Worm (Caenorhabditis elegans) whole organism, L4 larva: ENCODE results near the gene C07A4.2.
"Not testable (repeated sequence)": the region's sequence is repeated elsewhere in the genome, so short reads cannot be mapped to it uniquely, and the experiment has no call there.

ENCODE experiments used
- D1046.2 ChIP-seq: fragments of 200-800 bp; sonication (Bioruptor generic); IDR thresholded peaks from 2 replicates; pipeline ENCODE4 v1.3.6; 2022; ENCODE audit warnings: missing genetic modification characterization, missing compliant biosample characterization
- F26F4.8 ChIP-seq: fragments of 200-800 bp; sonication (Bioruptor generic); conservative IDR thresholded peaks from 2 replicates; pipeline ENCODE4 v1.3.6; 2022; ENCODE audit warnings: missing genetic modification characterization, missing compliant biosample characterization
- F37D6.2 ChIP-seq: sonication (generic microtip); optimal IDR thresholded peaks from 2 replicates; lab custom pipeline; 2016; ENCODE audit warnings: mild to moderate bottlenecking, missing genetic modification characterization, missing compliant biosample characterization
- F44E2.7 ChIP-seq: fragments of 200-800 bp; sonication (Bioruptor generic); IDR thresholded peaks from 2 replicates; pipeline ENCODE4 v2.1.2; 2022; ENCODE audit warnings: missing genetic modification characterization, missing compliant biosample characterization
- T20F7.1 ChIP-seq: fragments of 200-800 bp; sonication (Bioruptor generic); optimal IDR thresholded peaks from 2 replicates; lab custom pipeline; 2018; ENCODE audit warnings: mild to moderate bottlenecking, missing genetic modification characterization, missing compliant biosample characterization
- T26A8.4 ChIP-seq: fragments of 200-800 bp; sonication (Bioruptor generic); IDR thresholded peaks from 2 replicates; pipeline ENCODE4 v1.3.6; 2022; ENCODE audit warnings: missing genetic modification characterization, missing compliant biosample characterization
- Y105C5A.15 ChIP-seq: fragments of 200-800 bp; sonication (Bioruptor generic); IDR thresholded peaks from 2 replicates; pipeline ENCODE4 v1.3.6; 2022; ENCODE audit warnings: missing genetic modification characterization, missing compliant biosample characterization
- ZK337.2 ChIP-seq: fragments of 200-800 bp; sonication (Bioruptor generic); IDR thresholded peaks from 2 replicates; pipeline ENCODE4 v1.3.6; 2022; ENCODE audit warnings: missing genetic modification reagents, missing genetic modification characterization, missing compliant biosample characterization
- aly-2 ChIP-seq: sonication (generic microtip); optimal IDR thresholded peaks from 2 replicates; lab custom pipeline; 2018; ENCODE audit warnings: missing biosample characterization, missing genetic modification characterization
- ceh-20 ChIP-seq: fragments of 200-800 bp; sonication (Bioruptor generic); IDR thresholded peaks from 2 replicates; pipeline ENCODE4 v1.3.6; 2022; ENCODE audit warnings: missing genetic modification reagents, missing genetic modification characterization, missing compliant biosample characterization
- ceh-28 ChIP-seq: fragments of 150-350 bp; optimal IDR thresholded peaks from 2 replicates; lab custom pipeline; 2014; ENCODE audit warnings: missing biosample characterization, missing genetic modification reagents, missing genetic modification characterization
- daf-19 ChIP-seq: fragments of 200-800 bp; sonication (Bioruptor generic); conservative IDR thresholded peaks from 2 replicates; pipeline ENCODE4 v1.3.6; 2022; ENCODE audit warnings: missing genetic modification characterization, missing compliant biosample characterization
- dmd-9 ChIP-seq: fragments of 200-800 bp; sonication (Bioruptor generic); IDR thresholded peaks from 2 replicates; pipeline ENCODE4 v1.3.6; 2022; ENCODE audit warnings: missing genetic modification reagents, missing genetic modification characterization, missing compliant biosample characterization
- dpl-1 ChIP-seq: fragments of 150-350 bp; optimal IDR thresholded peaks from 2 replicates; lab custom pipeline; 2014; ENCODE audit warnings: missing biosample characterization, missing genetic modification reagents, missing genetic modification characterization
- duxl-1 ChIP-seq: sonication (generic microtip); optimal IDR thresholded peaks from 2 replicates; lab custom pipeline; 2016; ENCODE audit warnings: mild to moderate bottlenecking, missing genetic modification characterization, moderate library complexity, missing compliant biosample characterization; ENCODE audit not compliant: poor library complexity
- egl-27 ChIP-seq: sonication (generic microtip); optimal IDR thresholded peaks from 3 replicates; lab custom pipeline; 2017; ENCODE audit warnings: missing biosample characterization, missing genetic modification reagents, missing genetic modification characterization
- egl-43 ChIP-seq: fragments of 200-800 bp; sonication (Bioruptor generic); IDR thresholded peaks from 2 replicates; pipeline ENCODE4 v1.3.6; 2022; ENCODE audit warnings: missing genetic modification reagents, missing genetic modification characterization, missing compliant biosample characterization
- fos-1 ChIP-seq: fragments of 150-350 bp; optimal IDR thresholded peaks from 2 replicates; lab custom pipeline; 2014; ENCODE audit warnings: missing biosample characterization, missing genetic modification characterization
- gei-8 ChIP-seq: fragments of 200-800 bp; sonication (Bioruptor generic); optimal IDR thresholded peaks from 2 replicates; lab custom pipeline; 2018; ENCODE audit warnings: mild to moderate bottlenecking, missing genetic modification characterization, missing compliant biosample characterization
- hlh-30 ChIP-seq: sonication (generic microtip); optimal IDR thresholded peaks from 2 replicates; lab custom pipeline; 2017; ENCODE audit warnings: antibody characterized with exemption, mild to moderate bottlenecking, missing genetic modification characterization, missing compliant biosample characterization; ENCODE audit not compliant: insufficient read depth
- lim-7 ChIP-seq: fragments of 200-800 bp; sonication (Bioruptor generic); IDR thresholded peaks from 2 replicates; pipeline ENCODE4 v1.3.6; 2022; ENCODE audit warnings: missing genetic modification characterization, missing compliant biosample characterization
- lin-1 ChIP-seq: fragments of 200-800 bp; sonication (Bioruptor generic); IDR thresholded peaks from 2 replicates; pipeline ENCODE4 v1.3.6; 2022; ENCODE audit warnings: missing genetic modification reagents, missing genetic modification characterization, missing compliant biosample characterization
- lin-29 ChIP-seq: fragments of 200-800 bp; sonication (Bioruptor generic); IDR thresholded peaks from 2 replicates; pipeline ENCODE4 v1.3.6; 2022; ENCODE audit warnings: missing genetic modification reagents, missing genetic modification characterization, missing compliant biosample characterization
- madf-5 ChIP-seq, 2 experiments: fragments of 200-800 bp; sonication (Bioruptor generic); IDR thresholded peaks; 2 replicates each; pipeline ENCODE4 v1.3.6; 2022; ENCODE audit warnings: missing compliant biosample characterization in 2 of 2, missing genetic modification characterization in 2 of 2
- madf-9 ChIP-seq: fragments of 200-800 bp; sonication (Bioruptor generic); conservative IDR thresholded peaks from 2 replicates; pipeline ENCODE4 v1.3.6; 2022; ENCODE audit warnings: missing genetic modification reagents, missing genetic modification characterization, missing compliant biosample characterization
- mdt-29 ChIP-seq: fragments of 200-800 bp; sonication (Bioruptor generic); IDR thresholded peaks from 2 replicates; pipeline ENCODE4 v1.3.6; 2022; ENCODE audit warnings: missing genetic modification reagents, missing genetic modification characterization, missing compliant biosample characterization
- mes-2 ChIP-seq: sonication (generic microtip); optimal IDR thresholded peaks from 2 replicates; lab custom pipeline; 2016; ENCODE audit warnings: missing genotype, mild to moderate bottlenecking, missing genetic modification characterization, missing compliant biosample characterization; ENCODE audit not compliant: poor library complexity, severe bottlenecking
- mxl-2 ChIP-seq: fragments of 200-800 bp; sonication (Bioruptor generic); conservative IDR thresholded peaks from 2 replicates; pipeline ENCODE4 v1.3.6; 2022; ENCODE audit warnings: missing genetic modification reagents, missing genetic modification characterization, missing compliant biosample characterization
- mxl-3 ChIP-seq: fragments of 200-800 bp; sonication (Bioruptor generic); optimal IDR thresholded peaks from 2 replicates; lab custom pipeline; 2018; ENCODE audit warnings: mild to moderate bottlenecking, missing genetic modification characterization, missing compliant biosample characterization
- nhr-111 ChIP-seq: fragments of 200-800 bp; sonication (Bioruptor generic); optimal IDR thresholded peaks from 2 replicates; lab custom pipeline; 2018; ENCODE audit warnings: mild to moderate bottlenecking, missing genetic modification characterization, missing compliant biosample characterization
- nhr-28 ChIP-seq: fragments of 150-350 bp; optimal IDR thresholded peaks from 2 replicates; lab custom pipeline; 2014; ENCODE audit warnings: missing biosample characterization, missing genetic modification characterization
- nhr-42 ChIP-seq: fragments of 200-800 bp; sonication (Bioruptor generic); IDR thresholded peaks from 2 replicates; pipeline ENCODE4 v1.3.6; 2022; ENCODE audit warnings: missing genetic modification characterization, missing compliant biosample characterization
- nhr-48 ChIP-seq: sonication (generic microtip); optimal IDR thresholded peaks from 2 replicates; lab custom pipeline; 2016; ENCODE audit warnings: mild to moderate bottlenecking, missing genetic modification characterization, missing compliant biosample characterization
- pha-4 ChIP-seq, 2 experiments: fragments of 150-350 bp in 1 of 2; fragments of 200-800 bp in 1 of 2; sonication (Bioruptor generic) in 1 of 2; IDR thresholded peaks in 1 of 2; optimal IDR thresholded peaks in 1 of 2; 2 replicates each; pipeline versions ENCODE4 v1.3.6 to Lab custom; 2014 to 2022; ENCODE audit warnings: missing genetic modification characterization in 2 of 2, missing genetic modification reagents in 2 of 2, missing biosample characterization in 1 of 2, missing compliant biosample characterization in 1 of 2
- rbr-2 ChIP-seq: sonication (generic microtip); optimal IDR thresholded peaks from 2 replicates; lab custom pipeline; 2016; ENCODE audit warnings: missing genotype, missing genetic modification characterization, missing compliant biosample characterization
- sdz-12 ChIP-seq: fragments of 200-800 bp; sonication (Bioruptor generic); optimal IDR thresholded peaks from 2 replicates; lab custom pipeline; 2018; ENCODE audit warnings: mild to moderate bottlenecking, missing genetic modification characterization, missing compliant biosample characterization
- set-16 ChIP-seq: fragments of 200-800 bp; sonication (Bioruptor generic); IDR thresholded peaks from 2 replicates; pipeline ENCODE4 v1.3.6; 2022; ENCODE audit warnings: missing genetic modification reagents, missing genetic modification characterization, missing compliant biosample characterization
- snpc-1.2 ChIP-seq: fragments of 200-800 bp; sonication (Bioruptor generic); IDR thresholded peaks from 2 replicates; pipeline ENCODE4 v1.3.6; 2022; ENCODE audit warnings: missing genetic modification reagents, missing genetic modification characterization, missing compliant biosample characterization
- spr-1 ChIP-seq: sonication (generic microtip); optimal IDR thresholded peaks from 2 replicates; lab custom pipeline; 2016; ENCODE audit warnings: mild to moderate bottlenecking, missing genetic modification characterization, missing compliant biosample characterization
- tra-1 ChIP-seq: fragments of 200-800 bp; sonication (Bioruptor generic); IDR thresholded peaks from 2 replicates; pipeline ENCODE4 v1.3.6; 2022; ENCODE audit warnings: missing genetic modification reagents, missing genetic modification characterization, missing compliant biosample characterization
- unc-62 ChIP-seq, 3 experiments: fragments of 150-350 bp in 1 of 3; sonication (generic microtip); optimal IDR thresholded peaks in 2 of 3; peaks in 1 of 3; 1 replicate in 1 of 3; 2 replicates in 2 of 3; lab custom pipeline; 2014 to 2017; ENCODE audit warnings: missing biosample characterization in 3 of 3, missing genetic modification characterization in 3 of 3, missing genetic modification reagents in 3 of 3, missing genotype in 1 of 3
- vab-7 ChIP-seq: fragments of 200-800 bp; sonication (Bioruptor generic); IDR thresholded peaks from 2 replicates; pipeline ENCODE4 v1.3.6; 2022; ENCODE audit warnings: missing genetic modification reagents, missing genetic modification characterization, missing compliant biosample characterization
- zfp-2 ChIP-seq: sonication (generic microtip); optimal IDR thresholded peaks from 2 replicates; lab custom pipeline; 2016; ENCODE audit warnings: mild to moderate bottlenecking, missing genetic modification characterization, missing compliant biosample characterization
- zip-2 ChIP-seq: fragments of 150-350 bp; optimal IDR thresholded peaks from 2 replicates; lab custom pipeline; 2014; ENCODE audit warnings: missing biosample characterization, missing genetic modification characterization
- ztf-7 ChIP-seq: fragments of 150-350 bp; optimal IDR thresholded peaks from 2 replicates; lab custom pipeline; 2014; ENCODE audit warnings: missing biosample characterization, missing genetic modification characterization

The C07A4.2 gene

DNA sequence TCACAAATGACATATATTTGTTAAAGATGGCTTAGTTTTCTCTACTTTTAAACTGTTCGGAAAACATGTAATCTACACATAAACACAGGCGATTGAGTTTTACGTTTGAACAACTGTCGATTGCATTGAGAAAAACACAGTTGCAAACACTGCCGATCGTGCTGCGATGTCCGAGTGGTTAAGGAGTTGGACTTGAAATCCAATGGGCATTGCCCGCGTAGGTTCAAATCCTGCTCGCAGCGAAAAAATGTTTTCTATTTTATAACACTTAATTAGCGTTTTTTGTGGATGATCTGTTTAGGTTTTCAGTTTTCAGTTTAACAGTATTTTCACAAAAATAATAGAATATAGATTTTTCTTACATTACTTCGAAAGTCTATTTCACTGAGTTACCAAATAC, 47.7 kb upstream of the C07A4.2 start (continued):
- TF ChIP-seq ztf-7 (peak; percentile 37), nhr-111 (GFP tag; lab: Kevin White, UChicago) (no peak), F26F4.8 (GFP tag; lab: Robert Waterston, UW) (peak; percentile 75), ceh-28 (no peak), lin-29 (GFP tag; lab: Robert Waterston, UW) (0 out of 2 replicates have a peak, but pooled peaks have one; percentile 12), fos-1 (tag; lab: Kevin White, UChicago) (no peak), snpc-1.2 (GFP tag; lab: Robert Waterston, UW) (peak; percentile 69), lin-1 (GFP tag; lab: Robert Waterston, UW) (peak; percentile 54; the same call in 1 of the 2 replicates), hlh-30 (tag; lab: Kevin White, UChicago) (peak; percentile 8), zfp-2 (tag; lab: Kevin White, UChicago) (no peak), Y105C5A.15 (GFP tag; lab: Robert Waterston, UW) (0 out of 2 replicates have a peak, but pooled peaks have one; percentile 38)

- TF ChIP-seq dmd-9 (no peak), aly-2 (tag; lab: Kevin White, UChicago) (no peak), ZK337.2 (GFP tag; lab: Robert Waterston, UW) (no peak), mes-2 (no peak), zfp-2 (tag; lab: Kevin White, UChicago) (no peak), duxl-1 (tag; lab: Kevin White, UChicago) (no peak), set-16 (GFP tag; lab: Robert Waterston, UW) (no peak), zip-2 (tag; lab: Kevin White, UChicago) (no peak), daf-19 (GFP tag; lab: Robert Waterston, UW) (no peak), nhr-42 (no peak), dpl-1 (no peak), ceh-28 (no peak), lim-7 (GFP tag; lab: Robert Waterston, UW) (no peak), pha-4 (GFP tag; IDR thresholded peaks at IDR 0.05; lab: Robert Waterston, UW) (no peak), pha-4 (tag; optimal IDR thresholded peaks at IDR 0.05; lab: Kevin White, UChicago) (no peak), egl-27 (tag; lab: Kevin White, UChicago) (no peak), D1046.2 (GFP tag; lab: Robert Waterston, UW) (no peak), mxl-2 (GFP tag; lab: Robert Waterston, UW) (no peak)
Observed at ce11 chrX:10130159-10130558, 41.8 kb upstream of the C07A4.2 start.

ce11 chrX:10132546-10133032, 39.4 kb upstream of the C07A4.2 start:
- peak; percentile 45 for TF ChIP-seq mxl-3 (GFP tag; lab: Kevin White, UChicago)
- peak; percentile 20 for TF ChIP-seq nhr-111 (GFP tag; lab: Kevin White, UChicago)
- TF ChIP-seq vab-7 (GFP tag; lab: Robert Waterston, UW), result peak; percentile 74
- TF ChIP-seq ztf-7, result peak; percentile 57
- TF ChIP-seq T20F7.1, result peak; percentile 66
- TF ChIP-seq duxl-1 (tag; lab: Kevin White, UChicago), result peak; percentile 60
- peak; percentile 32 for TF ChIP-seq sdz-12 (GFP tag; lab: Kevin White, UChicago)
- TF ChIP-seq ceh-20 (GFP tag; lab: Robert Waterston, UW), result peak; percentile 58; the same call in 1 of the 2 replicates
- TF ChIP-seq spr-1 (tag; lab: Kevin White, UChicago), result peak; percentile 47
- TF ChIP-seq unc-62 (GFP tag; optimal IDR thresholded peaks at IDR 0.05 in 1 of 2; lab: Kevin White, UChicago), result peak in 1 of 2 experiments; percentile 87
- not testable (repeated sequence) for TF ChIP-seq unc-62 (tag; optimal IDR thresholded peaks at IDR 0.05; lab: Kevin White, UChicago)
- TF ChIP-seq egl-43 (GFP tag; lab: Robert Waterston, UW), result peak; percentile 90
- peak; percentile 54 for TF ChIP-seq nhr-48 (tag; lab: Kevin White, UChicago)
- TF ChIP-seq gei-8 (GFP tag; lab: Kevin White, UChicago), result peak; percentile 49
- TF ChIP-seq lim-7 (GFP tag; lab: Robert Waterston, UW), result peak; percentile 83
- peak; percentile 55; the same call in 1 of the 2 replicates for TF ChIP-seq mxl-2 (GFP tag; lab: Robert Waterston, UW)
- TF ChIP-seq F44E2.7 (GFP tag; lab: Robert Waterston, UW), result peak; percentile 76; the same call in 1 of the 2 replicates
- peak; percentile 37; the same call in 1 of the 2 replicates for TF ChIP-seq madf-9 (GFP tag; lab: Robert Waterston, UW)
- TF ChIP-seq T26A8.4 (GFP tag; lab: Robert Waterston, UW), result peak; percentile 82
- TF ChIP-seq nhr-28, result peak; percentile 32
- 0 out of 2 replicates have a peak, but pooled peaks have one; percentile 23 for TF ChIP-seq mdt-29 (GFP tag; lab: Robert Waterston, UW)
- peak; percentile 78 for TF ChIP-seq tra-1 (GFP tag; lab: Robert Waterston, UW)
- TF ChIP-seq madf-5 (GFP tag; IDR thresholded peaks at IDR 0.05; lab: Robert Waterston, UW), result peak; percentile 63 to 70; a peak in 2 of 4 replicates
- peak; percentile 67 for TF ChIP-seq rbr-2
- TF ChIP-seq F37D6.2 (tag; lab: Kevin White, UChicago), result peak; percentile 16
- peak; percentile 60; the same call in 1 of the 2 replicates for TF ChIP-seq lin-1 (GFP tag; lab: Robert Waterston, UW)
